Worm (Caenorhabditis elegans): ENCODE data around the gene srj-9.

DNA sequence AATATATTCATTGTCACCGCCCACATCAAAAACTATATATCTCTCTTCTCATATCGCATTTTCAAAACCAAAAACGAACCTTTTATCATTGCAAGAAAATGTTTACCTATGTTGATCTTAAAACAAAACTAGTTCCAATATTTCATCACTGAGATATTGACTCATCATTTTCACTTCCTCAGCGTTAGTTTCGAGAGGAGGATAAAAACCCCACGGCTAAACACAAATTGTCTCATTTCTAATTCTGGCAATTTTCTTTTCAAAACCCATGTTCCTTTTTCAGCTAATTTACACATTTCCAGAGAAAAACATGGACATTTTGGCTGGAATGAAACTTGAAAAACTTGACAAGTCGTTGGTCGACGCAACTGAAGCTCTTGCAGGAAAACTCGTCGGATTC lies 23.1 kb upstream of the srj-9 start, which contains the start of gene T20D4.7:
- TF ChIP-seq rnt-1 (tag; optimal IDR thresholded peaks at IDR 0.05) (no peak), ceh-48 (tag; optimal IDR thresholded peaks at IDR 0.05) (no peak), fkh-10 (GFP tag; optimal IDR thresholded peaks at IDR 0.05) (no peak), F13H6.1 (tag; optimal IDR thresholded peaks at IDR 0.05) (no peak), ama-1 (optimal IDR thresholded peaks at IDR 0.05) (no peak), syd-9 (tag; optimal IDR thresholded peaks at IDR 0.05) (no peak)
